Worm (Caenorhabditis elegans) whole organism, L4/young adult: ENCODE results near the gene nhr-263.
"Not testable (repeated sequence)": the region's sequence is repeated elsewhere in the genome, so short reads cannot be mapped to it uniquely, and the experiment has no call there.

Experiments used
- W03F9.2 ChIP-seq: fragments of 150-350 bp; optimal IDR thresholded peaks from 2 replicates; lab custom pipeline; 2014; ENCODE audit warnings: missing biosample characterization, missing genetic modification characterization
- dao-5 ChIP-seq: sonication (generic microtip); optimal IDR thresholded peaks from 2 replicates; lab custom pipeline; 2016; ENCODE audit warnings: missing genotype, missing genetic modification characterization, moderate library complexity, missing compliant biosample characterization
- him-1 ChIP-seq: sonication (generic microtip); optimal IDR thresholded peaks from 2 replicates; lab custom pipeline; 2016; ENCODE audit warnings: missing genotype, missing genetic modification reagents, missing genetic modification characterization, missing compliant biosample characterization

nhr-263 gene

ce11 chrV:7313233-7313632, 28.6 kb downstream of the nhr-263 start, which contains the start of gene srx-6:
Gene srx-6, minus strand, starts transcription at chrV:7313333.
- TF ChIP-seq him-1: no peak
- no peak for TF ChIP-seq W03F9.2
- TF ChIP-seq dao-5 (tag; lab: Kevin White, UChicago): no peak

- no peak for TF ChIP-seq W03F9.2
- TF ChIP-seq him-1: no peak
These were observed 34.8 kb downstream of the nhr-263 start, which contains the start of gene F07G11.1 for ce11 chrV:7307089-7307488. Gene F07G11.1, plus strand, starts transcription at chrV:7307389.

DNA sequence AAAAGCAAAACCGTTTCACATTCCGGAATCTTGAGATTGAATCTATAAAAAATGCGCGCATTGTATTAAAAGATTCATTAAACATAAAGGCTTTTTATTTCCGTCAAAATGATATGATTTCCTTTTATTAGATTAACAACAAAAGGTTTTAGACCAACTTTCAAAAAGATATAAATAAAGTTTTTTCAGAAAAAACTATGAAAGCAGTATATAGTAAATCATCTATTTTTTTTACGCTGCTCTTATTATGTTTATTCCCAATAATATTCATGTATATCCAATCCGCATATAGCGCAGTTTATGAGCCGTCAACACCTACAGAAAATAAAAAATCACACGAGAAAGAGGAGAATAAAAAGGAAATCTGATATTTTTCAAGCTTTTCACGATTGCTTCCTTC, 37.3 kb downstream of the nhr-263 start, which contains the start of gene F07G11.2:
TSS of gene F07G11.2 (plus strand) at position 301 of the 400 bp plus-strand sequence.
- TF ChIP-seq dao-5 (tag; lab: Kevin White, UChicago); W03F9.2; him-1: not testable (repeated sequence)

ce11 chrV:7298463-7298862, 43.4 kb downstream of the nhr-263 start, which contains the start of gene F07G11.3:
Gene F07G11.3, plus strand, starts transcription at chrV:7298763.
- TF ChIP-seq dao-5 (tag; lab: Kevin White, UChicago): no peak
- no peak for TF ChIP-seq W03F9.2
- TF ChIP-seq him-1: no peak

- TF ChIP-seq W03F9.2 (no peak), dao-5 (tag; lab: Kevin White, UChicago) (no peak), him-1 (no peak)
These were observed 44.6 kb downstream of the nhr-263 start, which contains the start of gene srj-32 for ce11 chrV:7297263-7297662. Gene srj-32, minus strand, starts transcription at chrV:7297363.

ce11 chrV:7295270-7295669, 46.6 kb downstream of the nhr-263 start, which contains the start of gene F07G11.4:
Gene F07G11.4, minus strand, starts transcription at chrV:7295370.
- TF ChIP-seq him-1: no peak
- no peak for TF ChIP-seq W03F9.2
- no peak for TF ChIP-seq dao-5 (tag; lab: Kevin White, UChicago)
